Fruit fly (Drosophila melanogaster) whole organism, prepupa: ENCODE data around the gene CG43938.

Experiments used
- CG10669 ChIP-seq: fragments of 200-800 bp; sonication (Bioruptor generic); optimal IDR thresholded peaks from 3 replicates; lab custom pipeline; 2018; ENCODE audit warnings: missing biosample characterization, mild to moderate bottlenecking, missing genetic modification characterization, moderate library complexity
- CG3919 ChIP-seq: fragments of 200-800 bp; sonication (Bioruptor generic); optimal IDR thresholded peaks from 3 replicates; lab custom pipeline; 2016; ENCODE audit warnings: missing biosample characterization, missing genetic modification characterization
- Hr38 ChIP-seq: sonication (Bioruptor generic); optimal IDR thresholded peaks from 2 replicates; lab custom pipeline; 2016; ENCODE audit warnings: missing biosample characterization, missing genetic modification characterization
- Met ChIP-seq: fragments of 200-800 bp; sonication (Bioruptor generic); optimal IDR thresholded peaks from 3 replicates; lab custom pipeline; 2016; ENCODE audit warnings: missing biosample characterization, missing genetic modification characterization
- net ChIP-seq: fragments of 200-800 bp; sonication (Bioruptor generic); optimal IDR thresholded peaks from 3 replicates; lab custom pipeline; 2016; ENCODE audit warnings: missing biosample characterization, missing genetic modification characterization

- TF ChIP-seq Met (no peak), CG3919 (no peak), CG10669 (no peak), Hr38 (GFP tag; lab: Kevin White, UChicago) (no peak), net (GFP tag; lab: Kevin White, UChicago) (no peak)
Observed at dm6 chr3L:21145841-21146395, 24.5 kb downstream of the CG43938 start.
